Worm (Caenorhabditis elegans) whole organism, midembryonic: ENCODE results near the gene Y66C5A.2.

ENCODE experiments used
- cog-1 ChIP-seq: sonication (generic microtip); optimal IDR thresholded peaks from 2 replicates; lab custom pipeline; 2016; ENCODE audit warnings: missing genetic modification characterization, missing compliant biosample characterization
- ztf-29 ChIP-seq: fragments of 200-800 bp; sonication (Bioruptor generic); IDR thresholded peaks from 2 replicates; pipeline ENCODE4 v1.3.6; 2022; ENCODE audit warnings: missing genetic modification reagents, missing genetic modification characterization, missing compliant biosample characterization

Gene Y66C5A.2

ce11 chrX:14510358-14510757 is 49.8 kb downstream of the Y66C5A.2 start:
- no peak for TF ChIP-seq ztf-29 (GFP tag; lab: Robert Waterston, UW)
- TF ChIP-seq cog-1 (tag; lab: Kevin White, UChicago) = no peak
